Worm (Caenorhabditis elegans): ENCODE measurements around the gene F23H12.10.
"Not testable (repeated sequence)": the region's sequence is repeated elsewhere in the genome, so short reads cannot be mapped to it uniquely, and the experiment has no call there.

The F23H12.10 gene

ce11 chrV:12374252-12374651 lies at the start of gene F23H12.10:
Gene F23H12.10, minus strand, starts transcription at chrV:12374263.
- TF ChIP-seq flt-1 (GFP tag; IDR thresholded peaks at IDR 0.05); ztf-23 (GFP tag; IDR thresholded peaks at IDR 0.05); med-1 (GFP tag; optimal IDR thresholded peaks at IDR 0.05; ENCODE audit: insufficient read depth): not testable (repeated sequence)

- TF ChIP-seq flt-1 (GFP tag; IDR thresholded peaks at IDR 0.05) (no peak), med-1 (GFP tag; optimal IDR thresholded peaks at IDR 0.05; ENCODE audit: insufficient read depth) (no peak), cog-1 (tag; optimal IDR thresholded peaks at IDR 0.05) (no peak), ztf-23 (GFP tag; IDR thresholded peaks at IDR 0.05) (no peak), ref-1 (GFP tag; conservative IDR thresholded peaks at IDR 0.05) (no peak), klf-2 (GFP tag; conservative IDR thresholded peaks at IDR 0.05) (no peak), ztf-29 (GFP tag; IDR thresholded peaks at IDR 0.05) (no peak), T22C8.4 (GFP tag; IDR thresholded peaks at IDR 0.05) (no peak), tab-1 (GFP tag; IDR thresholded peaks at IDR 0.05) (no peak)
These were observed 47.3 kb upstream of the F23H12.10 start for ce11 chrV:12421360-12421759.

- TF ChIP-seq ref-1 (GFP tag; conservative IDR thresholded peaks at IDR 0.05) (no peak), med-1 (GFP tag; optimal IDR thresholded peaks at IDR 0.05; ENCODE audit: insufficient read depth) (no peak), cog-1 (tag; optimal IDR thresholded peaks at IDR 0.05) (no peak), klf-2 (GFP tag; conservative IDR thresholded peaks at IDR 0.05) (no peak)
These were observed 46.8 kb upstream of the F23H12.10 start, which contains the start of gene C54D10.4 for ce11 chrV:12420843-12421242. Gene C54D10.4, minus strand, starts transcription at chrV:12420943.

ce11 chrV:12418292-12418691 lies 44.2 kb upstream of the F23H12.10 start, which contains the start of gene C54D10.3:
Gene C54D10.3, plus strand, starts transcription at chrV:12418592.
- no peak for TF ChIP-seq cog-1 (tag; optimal IDR thresholded peaks at IDR 0.05)
- TF ChIP-seq med-1 (GFP tag; optimal IDR thresholded peaks at IDR 0.05; ENCODE audit: insufficient read depth) = no peak

ce11 chrV:12417277-12417676 lies 43.2 kb upstream of the F23H12.10 start, which contains the start of gene cdr-3:
Gene cdr-3, minus strand, starts transcription at chrV:12417377.
- TF ChIP-seq ztf-23 (GFP tag; IDR thresholded peaks at IDR 0.05) = no peak

- TF ChIP-seq ref-1 (GFP tag; conservative IDR thresholded peaks at IDR 0.05) (no peak), ztf-29 (GFP tag; IDR thresholded peaks at IDR 0.05) (no peak), cog-1 (tag; optimal IDR thresholded peaks at IDR 0.05) (no peak), flt-1 (GFP tag; IDR thresholded peaks at IDR 0.05) (no peak), med-1 (GFP tag; optimal IDR thresholded peaks at IDR 0.05; ENCODE audit: insufficient read depth) (no peak), tab-1 (GFP tag; IDR thresholded peaks at IDR 0.05) (no peak), ztf-23 (GFP tag; IDR thresholded peaks at IDR 0.05) (no peak), T22C8.4 (GFP tag; IDR thresholded peaks at IDR 0.05) (no peak), klf-2 (GFP tag; conservative IDR thresholded peaks at IDR 0.05) (no peak)
These were observed 41.6 kb upstream of the F23H12.10 start, which contains the start of gene cdr-2 for ce11 chrV:12415656-12416055. Gene cdr-2, minus strand, starts transcription at chrV:12415709.

ce11 chrV:12414362-12414761 lies 40.3 kb upstream of the F23H12.10 start:
- no peak for TF ChIP-seq ztf-29 (GFP tag; IDR thresholded peaks at IDR 0.05)
- no peak for TF ChIP-seq med-1 (GFP tag; optimal IDR thresholded peaks at IDR 0.05; ENCODE audit: insufficient read depth)
- TF ChIP-seq ztf-23 (GFP tag; IDR thresholded peaks at IDR 0.05) = no peak
- TF ChIP-seq T22C8.4 (GFP tag; IDR thresholded peaks at IDR 0.05) = no peak
- no peak for TF ChIP-seq cog-1 (tag; optimal IDR thresholded peaks at IDR 0.05)
- TF ChIP-seq flt-1 (GFP tag; IDR thresholded peaks at IDR 0.05) = no peak
- TF ChIP-seq tab-1 (GFP tag; IDR thresholded peaks at IDR 0.05) = no peak
- no peak for TF ChIP-seq klf-2 (GFP tag; conservative IDR thresholded peaks at IDR 0.05)
- TF ChIP-seq ref-1 (GFP tag; conservative IDR thresholded peaks at IDR 0.05) = no peak

- no peak for TF ChIP-seq flt-1 (GFP tag; IDR thresholded peaks at IDR 0.05)
- TF ChIP-seq cog-1 (tag; optimal IDR thresholded peaks at IDR 0.05) = no peak
- no peak for TF ChIP-seq T22C8.4 (GFP tag; IDR thresholded peaks at IDR 0.05)
- no peak for TF ChIP-seq ztf-29 (GFP tag; IDR thresholded peaks at IDR 0.05)
- no peak for TF ChIP-seq med-1 (GFP tag; optimal IDR thresholded peaks at IDR 0.05; ENCODE audit: insufficient read depth)
- no peak for TF ChIP-seq ref-1 (GFP tag; conservative IDR thresholded peaks at IDR 0.05)
- TF ChIP-seq ztf-23 (GFP tag; IDR thresholded peaks at IDR 0.05) = no peak
- no peak for TF ChIP-seq tab-1 (GFP tag; IDR thresholded peaks at IDR 0.05)
- TF ChIP-seq klf-2 (GFP tag; conservative IDR thresholded peaks at IDR 0.05) = no peak
These were observed 39.6 kb upstream of the F23H12.10 start, which contains the start of gene cdr-6 for ce11 chrV:12413651-12414114. Gene cdr-6, minus strand, starts transcription at chrV:12413701.

- TF ChIP-seq T22C8.4 (GFP tag; IDR thresholded peaks at IDR 0.05) = no peak
- TF ChIP-seq ref-1 (GFP tag; conservative IDR thresholded peaks at IDR 0.05) = no peak
- TF ChIP-seq klf-2 (GFP tag; conservative IDR thresholded peaks at IDR 0.05) = no peak
- no peak for TF ChIP-seq ztf-29 (GFP tag; IDR thresholded peaks at IDR 0.05)
- no peak for TF ChIP-seq cog-1 (tag; optimal IDR thresholded peaks at IDR 0.05)
- no peak for TF ChIP-seq tab-1 (GFP tag; IDR thresholded peaks at IDR 0.05)
- TF ChIP-seq flt-1 (GFP tag; IDR thresholded peaks at IDR 0.05) = no peak
- no peak for TF ChIP-seq ztf-23 (GFP tag; IDR thresholded peaks at IDR 0.05)
- TF ChIP-seq med-1 (GFP tag; optimal IDR thresholded peaks at IDR 0.05; ENCODE audit: insufficient read depth) = no peak
These were observed 38.3 kb upstream of the F23H12.10 start for ce11 chrV:12412321-12412720.

ce11 chrV:12411909-12412308 lies 37.8 kb upstream of the F23H12.10 start, which contains the start of gene cdr-7:
Gene cdr-7, minus strand, starts transcription at chrV:12412113.
- TF ChIP-seq cog-1 (tag; optimal IDR thresholded peaks at IDR 0.05) = no peak
- no peak for TF ChIP-seq med-1 (GFP tag; optimal IDR thresholded peaks at IDR 0.05; ENCODE audit: insufficient read depth)
- no peak for TF ChIP-seq ztf-23 (GFP tag; IDR thresholded peaks at IDR 0.05)
- TF ChIP-seq ref-1 (GFP tag; conservative IDR thresholded peaks at IDR 0.05) = no peak
- no peak for TF ChIP-seq klf-2 (GFP tag; conservative IDR thresholded peaks at IDR 0.05)
